Worm (Caenorhabditis elegans): ENCODE data around the gene tra-1.

The tra-1 gene

DNA sequence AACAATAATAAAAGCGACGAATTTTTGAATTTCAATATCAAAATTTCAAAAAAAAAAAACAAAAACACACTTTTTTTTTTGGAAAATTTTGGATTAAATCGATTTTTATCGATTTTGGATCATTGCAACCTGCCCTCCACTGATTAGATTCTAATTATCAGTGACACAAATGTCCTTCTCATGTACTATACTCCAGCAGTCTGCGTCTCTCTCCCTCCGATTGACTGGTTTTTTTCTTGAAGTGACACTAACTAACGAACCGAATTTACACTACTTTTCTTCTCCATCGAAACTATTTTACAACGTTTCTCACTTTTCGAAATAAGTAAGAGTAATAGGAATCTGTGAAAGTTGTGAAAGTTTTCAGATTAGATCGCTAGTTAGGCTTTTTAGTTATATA lies 45.8 kb upstream of the tra-1 start:
- no peak for TF ChIP-seq ref-2 (tag; optimal IDR thresholded peaks at IDR 0.05)
- TF ChIP-seq ceh-34 (tag; optimal IDR thresholded peaks at IDR 0.05) = no peak
- no peak for TF ChIP-seq dve-1 (tag; optimal IDR thresholded peaks at IDR 0.05)
- no peak for TF ChIP-seq che-1 (tag; optimal IDR thresholded peaks at IDR 0.05)
- TF ChIP-seq eyg-1 (tag; optimal IDR thresholded peaks at IDR 0.05) = no peak
- TF ChIP-seq ahr-1 (tag; optimal IDR thresholded peaks at IDR 0.05) = no peak
- peak; percentile 51 for TF ChIP-seq elt-2 (tag; optimal IDR thresholded peaks at IDR 0.05)

DNA sequence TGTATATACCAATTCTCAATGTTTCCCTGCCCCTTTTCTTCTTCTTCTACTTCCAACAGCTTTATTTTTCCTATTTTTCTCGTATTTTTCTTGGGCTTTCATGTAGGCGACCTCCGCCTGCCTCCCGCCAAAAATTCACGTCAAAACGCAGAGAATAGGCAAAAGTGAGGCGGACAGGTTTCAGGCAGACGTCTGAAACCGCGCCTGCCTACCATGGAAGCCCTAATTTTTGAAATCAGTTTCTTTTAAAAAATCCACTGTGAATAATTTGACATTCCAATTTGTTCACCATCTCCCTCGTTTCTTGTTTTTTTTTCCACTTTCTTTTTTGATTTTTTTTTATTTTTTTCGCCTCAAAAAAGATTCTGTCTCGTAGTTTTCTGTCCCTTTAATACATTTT lies 43.8 kb upstream of the tra-1 start:
- no peak for TF ChIP-seq ceh-6 (GFP tag; optimal IDR thresholded peaks at IDR 0.05)
- no peak for TF ChIP-seq Y22D7AL.16 (tag; optimal IDR thresholded peaks at IDR 0.05)
- TF ChIP-seq fax-1 (tag; optimal IDR thresholded peaks at IDR 0.05) = no peak
- no peak for TF ChIP-seq hlh-8 (tag; optimal IDR thresholded peaks at IDR 0.05)
- no peak for TF ChIP-seq ceh-19 (GFP tag; optimal IDR thresholded peaks at IDR 0.05)
- no peak for TF ChIP-seq syd-9 (tag; optimal IDR thresholded peaks at IDR 0.05)
- TF ChIP-seq sox-4 (tag; optimal IDR thresholded peaks at IDR 0.05) = no peak
- no peak for TF ChIP-seq che-1 (tag; optimal IDR thresholded peaks at IDR 0.05)
- no peak for TF ChIP-seq hlh-15 (tag; optimal IDR thresholded peaks at IDR 0.05)
- TF ChIP-seq sox-2 (GFP tag; IDR thresholded peaks at IDR 0.05) = no peak
- TF ChIP-seq hlh-30 (tag; optimal IDR thresholded peaks at IDR 0.05; ENCODE audit: insufficient read depth) = no peak
- no peak for TF ChIP-seq madf-2 (tag; optimal IDR thresholded peaks at IDR 0.05)
- TF ChIP-seq lim-6 (tag; optimal IDR thresholded peaks at IDR 0.05) = no peak

DNA sequence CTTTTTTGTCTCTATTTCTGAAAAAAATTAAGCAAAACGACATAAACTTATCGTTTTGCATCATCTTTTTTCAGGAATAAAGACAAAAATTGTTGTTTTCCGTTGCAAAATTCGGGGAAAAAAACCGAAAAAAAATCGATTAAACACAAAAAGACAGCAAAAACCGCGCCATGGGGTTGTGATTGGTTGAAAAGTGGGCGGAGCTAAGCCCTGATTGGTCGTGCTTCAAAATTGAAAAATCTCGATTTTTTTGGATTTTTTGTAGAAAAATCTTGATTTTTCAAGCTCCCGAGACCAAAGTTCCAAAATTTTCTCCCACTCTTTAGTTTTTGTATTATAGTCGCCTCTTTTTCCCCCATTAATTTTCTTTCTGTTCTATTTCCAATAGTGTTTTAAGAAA lies 43.3 kb upstream of the tra-1 start:
- TF ChIP-seq elt-2 (tag; optimal IDR thresholded peaks at IDR 0.05) (no peak), sdc-2 (tag; optimal IDR thresholded peaks at IDR 0.05) (no peak), nhr-11 (tag; optimal IDR thresholded peaks at IDR 0.05) (no peak), ztf-16 (tag; optimal IDR thresholded peaks at IDR 0.05) (no peak), nfya-1 (tag; optimal IDR thresholded peaks at IDR 0.05) (peak; percentile 82), ttx-3 (tag; optimal IDR thresholded peaks at IDR 0.05) (no peak), hlh-6 (tag; optimal IDR thresholded peaks at IDR 0.05) (no peak)

DNA sequence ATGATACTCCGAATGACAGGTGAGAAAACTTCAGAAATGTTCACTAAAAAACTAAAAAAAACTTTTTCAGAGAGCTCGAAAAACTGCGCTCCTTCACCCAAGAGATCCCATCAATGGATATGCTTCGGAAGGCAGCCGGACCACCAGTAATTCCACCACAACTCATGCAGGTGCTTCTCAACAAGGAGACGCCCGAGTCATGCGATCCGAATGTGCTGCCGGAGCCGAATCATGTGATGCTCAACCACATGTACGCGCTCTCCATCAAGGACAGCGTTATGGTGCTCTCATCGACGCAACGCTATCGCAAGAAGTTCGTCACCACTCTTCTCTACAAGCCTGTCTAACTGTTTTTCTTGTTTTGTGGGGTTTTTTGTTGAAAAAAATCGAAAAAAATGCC lies 42.7 kb upstream of the tra-1 start:
- TF ChIP-seq pqm-1 (tag; optimal IDR thresholded peaks at IDR 0.05) (no peak), eyg-1 (tag; optimal IDR thresholded peaks at IDR 0.05) (no peak), sox-2 (GFP tag; IDR thresholded peaks at IDR 0.05) (no peak), hlh-30 (tag; optimal IDR thresholded peaks at IDR 0.05; ENCODE audit: insufficient read depth) (peak; percentile 21)

DNA sequence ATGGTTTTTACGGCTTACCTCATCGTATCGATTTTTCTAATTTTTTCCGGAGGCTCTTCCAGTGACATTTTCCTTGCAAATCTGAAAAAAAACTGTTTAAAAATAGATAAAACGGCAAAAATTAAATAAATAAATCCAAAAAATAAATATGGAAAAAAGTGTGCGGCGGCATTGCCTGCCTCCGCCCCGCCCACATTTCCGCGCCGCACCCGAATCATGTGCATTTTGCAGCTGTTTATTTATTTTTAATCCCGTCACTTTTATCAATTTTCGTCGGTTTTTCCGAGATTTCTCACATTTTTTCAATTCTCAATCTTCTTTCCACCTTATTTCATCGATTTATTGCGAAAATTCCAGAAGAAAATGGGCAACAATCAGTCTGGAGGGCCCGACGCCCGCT lies 41.8 kb upstream of the tra-1 start, which contains the start of the genes Y47D3A.14 and aakb-2:
Gene Y47D3A.14, minus strand, starts transcription at position 81 of the 400 bp plus-strand sequence.
Gene aakb-2, plus strand, starts transcription at position 356 of the 400 bp plus-strand sequence.
- TF ChIP-seq ceh-18 (tag; optimal IDR thresholded peaks at IDR 0.05) = no peak
- no peak for TF ChIP-seq ceh-19 (GFP tag; optimal IDR thresholded peaks at IDR 0.05)
- no peak for TF ChIP-seq syd-9 (tag; optimal IDR thresholded peaks at IDR 0.05)
- TF ChIP-seq unc-3 (GFP tag; conservative IDR thresholded peaks at IDR 0.05) = no peak
- peak; percentile 1 for TF ChIP-seq unc-3 (tag; optimal IDR thresholded peaks at IDR 0.05)
- no peak for TF ChIP-seq dve-1 (tag; optimal IDR thresholded peaks at IDR 0.05)
- TF ChIP-seq nfya-1 (tag; optimal IDR thresholded peaks at IDR 0.05) = peak; percentile 45
- TF ChIP-seq pqm-1 (tag; optimal IDR thresholded peaks at IDR 0.05) = no peak
- TF ChIP-seq K02D7.2 (tag; optimal IDR thresholded peaks at IDR 0.05) = no peak
- no peak for TF ChIP-seq F13H6.1 (tag; optimal IDR thresholded peaks at IDR 0.05)
- TF ChIP-seq pha-4 (tag; optimal IDR thresholded peaks at IDR 0.05) = no peak
- no peak for TF ChIP-seq sox-4 (tag; optimal IDR thresholded peaks at IDR 0.05)
- TF ChIP-seq elt-2 (tag; optimal IDR thresholded peaks at IDR 0.05) = peak; percentile 82
- no peak for TF ChIP-seq npax-4 (tag; optimal IDR thresholded peaks at IDR 0.05)
- TF ChIP-seq mec-3 (tag; optimal IDR thresholded peaks at IDR 0.05; ENCODE audit: borderline replicate concordance) = no peak
- TF ChIP-seq ceh-48 (tag; optimal IDR thresholded peaks at IDR 0.05) = peak; percentile 10
- TF ChIP-seq hlh-8 (tag; optimal IDR thresholded peaks at IDR 0.05) = peak; percentile 66
- no peak for TF ChIP-seq ceh-9 (tag; optimal IDR thresholded peaks at IDR 0.05)
- peak; percentile 56 for TF ChIP-seq K09A11.1 (tag; optimal IDR thresholded peaks at IDR 0.05; ENCODE audit: insufficient read depth)
- TF ChIP-seq ztf-16 (tag; optimal IDR thresholded peaks at IDR 0.05) = peak; percentile 61
- peak; percentile 10 for TF ChIP-seq gmeb-2 (tag; optimal IDR thresholded peaks at IDR 0.05)
- TF ChIP-seq fkh-10 (GFP tag; optimal IDR thresholded peaks at IDR 0.05) = no peak
- TF ChIP-seq sdc-2 (tag; optimal IDR thresholded peaks at IDR 0.05) = no peak
- TF ChIP-seq ceh-6 (GFP tag; optimal IDR thresholded peaks at IDR 0.05) = no peak
- TF ChIP-seq nhr-232 (tag; optimal IDR thresholded peaks at IDR 0.05) = no peak
- TF ChIP-seq eyg-1 (tag; optimal IDR thresholded peaks at IDR 0.05) = no peak
- TF ChIP-seq lin-11 (tag; optimal IDR thresholded peaks at IDR 0.05) = peak; percentile 16
- TF ChIP-seq T23F11.4 (GFP tag; optimal IDR thresholded peaks at IDR 0.05) = peak; percentile 46
- peak; percentile 59 for TF ChIP-seq tbx-2 (tag; optimal IDR thresholded peaks at IDR 0.05)
- TF ChIP-seq elt-4 (tag; optimal IDR thresholded peaks at IDR 0.05) = no peak

Measured in whole organism, late embryonic.